Fruit fly (Drosophila melanogaster): Measurements from ENCODE around the gene CG43844.

dm6 chr3R:21933952-21934351 is 44.6 kb downstream of the CG43844 start:
- TF ChIP-seq nerfin-2 (GFP tag; IDR thresholded peaks at IDR 0.05; ENCODE audit: partially characterized antibody) = no peak
- TF ChIP-seq CG14667 (GFP tag; IDR thresholded peaks at IDR 0.05) = no peak
- TF ChIP-seq CG15601 (tag; optimal IDR thresholded peaks at IDR 0.05) = no peak
- no peak for TF ChIP-seq klu (GFP tag; IDR thresholded peaks at IDR 0.05)
- TF ChIP-seq Hmx (GFP tag; optimal IDR thresholded peaks at IDR 0.05) = no peak
- no peak for TF ChIP-seq CG30431 (GFP tag; optimal IDR thresholded peaks at IDR 0.05)
- no peak for TF ChIP-seq CG12299 (tag; optimal IDR thresholded peaks at IDR 0.05)
- no peak for TF ChIP-seq CG6254 (GFP tag; optimal IDR thresholded peaks at IDR 0.05)
- TF ChIP-seq twi (tag; optimal IDR thresholded peaks at IDR 0.05) = no peak
- no peak for TF ChIP-seq Doc3 (GFP tag; IDR thresholded peaks at IDR 0.05; ENCODE audit: partially characterized antibody)
- TF ChIP-seq CG4360 (GFP tag; IDR thresholded peaks at IDR 0.05) = no peak
- TF ChIP-seq CTCF (GFP tag; optimal IDR thresholded peaks at IDR 0.05) = no peak

All from whole organism, embryonic.